Worm (Caenorhabditis elegans) whole organism, early embryonic: ENCODE data around the gene srd-2.

Source experiments
- aly-1 ChIP-seq: sonication (generic microtip); optimal IDR thresholded peaks from 2 replicates; lab custom pipeline; 2016; ENCODE audit warnings: missing genetic modification characterization, missing compliant biosample characterization
- ama-1 ChIP-seq: fragments of 150-350 bp; optimal IDR thresholded peaks from 2 replicates; lab custom pipeline; 2014
- ceh-13 ChIP-seq: fragments of 200-800 bp; sonication (Bioruptor generic); optimal IDR thresholded peaks from 2 replicates; lab custom pipeline; 2018; ENCODE audit warnings: mild to moderate bottlenecking, missing genetic modification characterization, missing compliant biosample characterization
- ets-7 ChIP-seq: sonication (generic microtip); optimal IDR thresholded peaks from 2 replicates; lab custom pipeline; 2016; ENCODE audit warnings: missing genotype, missing genetic modification characterization, missing compliant biosample characterization
- flt-1 ChIP-seq: fragments of 200-800 bp; sonication (Bioruptor generic); IDR thresholded peaks from 2 replicates; pipeline ENCODE4 v1.3.6; 2022; ENCODE audit warnings: missing genetic modification characterization, missing compliant biosample characterization
- hmg-4 ChIP-seq: fragments of 200-800 bp; sonication (Bioruptor generic); optimal IDR thresholded peaks from 2 replicates; lab custom pipeline; 2018; ENCODE audit warnings: mild to moderate bottlenecking, missing genetic modification characterization, missing compliant biosample characterization
- hnd-1 ChIP-seq: sonication (generic microtip); optimal IDR thresholded peaks from 2 replicates; lab custom pipeline; 2016; ENCODE audit warnings: missing genetic modification characterization, missing compliant biosample characterization
- pes-1 ChIP-seq: fragments of 200-800 bp; sonication (Bioruptor generic); IDR thresholded peaks from 2 replicates; pipeline ENCODE4 v1.3.6; 2022; ENCODE audit warnings: missing genetic modification reagents, missing genetic modification characterization, missing compliant biosample characterization
- tbx-37 ChIP-seq: fragments of 200-800 bp; sonication (Bioruptor generic); conservative IDR thresholded peaks from 2 replicates; pipeline ENCODE4 v1.3.6; 2022; ENCODE audit warnings: missing genetic modification reagents, missing genetic modification characterization, missing compliant biosample characterization
- tra-4 ChIP-seq: sonication (generic microtip); optimal IDR thresholded peaks from 2 replicates; lab custom pipeline; 2017; ENCODE audit warnings: missing genetic modification characterization, missing compliant biosample characterization

DNA sequence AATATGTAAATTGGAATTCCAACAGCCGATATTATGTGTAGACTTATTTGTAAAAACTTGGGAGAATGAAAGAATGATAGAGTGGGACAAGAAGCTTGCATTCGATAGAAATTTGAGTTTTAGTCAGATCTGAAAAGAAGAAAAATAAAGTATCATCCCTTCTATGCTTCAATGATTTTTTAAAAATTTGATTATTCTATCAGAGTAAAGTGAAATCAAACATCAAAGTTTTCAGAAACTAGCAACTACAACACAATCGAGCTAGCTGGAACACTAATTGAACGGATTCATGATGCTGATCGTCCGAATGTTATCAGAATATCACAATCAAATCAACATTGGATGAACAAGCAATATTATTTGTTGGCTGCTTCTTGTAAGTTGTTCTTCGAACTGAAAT lies 39.3 kb upstream of the srd-2 start, which contains the start of gene srh-135:
- TF ChIP-seq aly-1 (tag; lab: Kevin White, UChicago), result no peak
- no peak for TF ChIP-seq flt-1 (GFP tag; lab: Robert Waterston, UW)
- no peak for TF ChIP-seq ama-1 (lab: Kevin White, UChicago)
- TF ChIP-seq ets-7 (tag; lab: Kevin White, UChicago), result no peak
- no peak for TF ChIP-seq tbx-37
- TF ChIP-seq ceh-13 (GFP tag; lab: Kevin White, UChicago), result no peak
- no peak for TF ChIP-seq tra-4 (tag; lab: Kevin White, UChicago)
- TF ChIP-seq hnd-1, result no peak
- TF ChIP-seq pes-1 (GFP tag; lab: Robert Waterston, UW), result no peak
- TF ChIP-seq hmg-4 (GFP tag; lab: Kevin White, UChicago), result no peak
